Worm (Caenorhabditis elegans) whole organism, early embryonic: ENCODE data around the gene T16G1.7.

Source experiments
- B0310.2 ChIP-seq: sonication (generic microtip); optimal IDR thresholded peaks from 2 replicates; lab custom pipeline; 2016; ENCODE audit warnings: mild to moderate bottlenecking, missing genetic modification characterization, missing compliant biosample characterization
- F13C5.2 ChIP-seq: sonication (generic microtip); optimal IDR thresholded peaks from 2 replicates; lab custom pipeline; 2017; ENCODE audit warnings: mild to moderate bottlenecking, missing genetic modification characterization, inconsistent platforms, missing compliant biosample characterization
- aly-1 ChIP-seq: sonication (generic microtip); optimal IDR thresholded peaks from 2 replicates; lab custom pipeline; 2016; ENCODE audit warnings: missing genetic modification characterization, missing compliant biosample characterization
- ama-1 ChIP-seq: fragments of 150-350 bp; optimal IDR thresholded peaks from 2 replicates; lab custom pipeline; 2014
- ceh-13 ChIP-seq: fragments of 200-800 bp; sonication (Bioruptor generic); optimal IDR thresholded peaks from 2 replicates; lab custom pipeline; 2018; ENCODE audit warnings: mild to moderate bottlenecking, missing genetic modification characterization, missing compliant biosample characterization
- ceh-36 ChIP-seq: sonication (generic microtip); optimal IDR thresholded peaks from 2 replicates; lab custom pipeline; 2016; ENCODE audit warnings: missing genetic modification characterization, inconsistent platforms, missing compliant biosample characterization
- ets-7 ChIP-seq: sonication (generic microtip); optimal IDR thresholded peaks from 2 replicates; lab custom pipeline; 2016; ENCODE audit warnings: missing genotype, missing genetic modification characterization, missing compliant biosample characterization
- flt-1 ChIP-seq: fragments of 200-800 bp; sonication (Bioruptor generic); IDR thresholded peaks from 2 replicates; pipeline ENCODE4 v1.3.6; 2022; ENCODE audit warnings: missing genetic modification characterization, missing compliant biosample characterization
- hmbx-1 ChIP-seq: sonication (generic microtip); optimal IDR thresholded peaks from 2 replicates; lab custom pipeline; 2016; ENCODE audit warnings: mild to moderate bottlenecking, missing genetic modification characterization, missing compliant biosample characterization
- hmg-4 ChIP-seq: fragments of 200-800 bp; sonication (Bioruptor generic); optimal IDR thresholded peaks from 2 replicates; lab custom pipeline; 2018; ENCODE audit warnings: mild to moderate bottlenecking, missing genetic modification characterization, missing compliant biosample characterization
- hnd-1 ChIP-seq: sonication (generic microtip); optimal IDR thresholded peaks from 2 replicates; lab custom pipeline; 2016; ENCODE audit warnings: missing genetic modification characterization, missing compliant biosample characterization
- pes-1 ChIP-seq: fragments of 200-800 bp; sonication (Bioruptor generic); IDR thresholded peaks from 2 replicates; pipeline ENCODE4 v1.3.6; 2022; ENCODE audit warnings: missing genetic modification reagents, missing genetic modification characterization, missing compliant biosample characterization
- scrt-1 ChIP-seq: fragments of 200-800 bp; sonication (Bioruptor generic); IDR thresholded peaks from 2 replicates; pipeline ENCODE4 v1.3.6; 2022; ENCODE audit warnings: missing genetic modification characterization, missing compliant biosample characterization
- sea-1 ChIP-seq: fragments of 200-800 bp; sonication (Bioruptor generic); conservative IDR thresholded peaks from 2 replicates; pipeline ENCODE4 v1.3.6; 2022; ENCODE audit warnings: missing genetic modification characterization, missing compliant biosample characterization
- tbx-11 ChIP-seq: fragments of 200-800 bp; sonication (Bioruptor generic); IDR thresholded peaks from 2 replicates; pipeline ENCODE4 v1.3.6; 2022; ENCODE audit warnings: missing genetic modification characterization, missing compliant biosample characterization
- tbx-37 ChIP-seq: fragments of 200-800 bp; sonication (Bioruptor generic); conservative IDR thresholded peaks from 2 replicates; pipeline ENCODE4 v1.3.6; 2022; ENCODE audit warnings: missing genetic modification reagents, missing genetic modification characterization, missing compliant biosample characterization
- tra-4 ChIP-seq: sonication (generic microtip); optimal IDR thresholded peaks from 2 replicates; lab custom pipeline; 2017; ENCODE audit warnings: missing genetic modification characterization, missing compliant biosample characterization

T16G1.7 gene

ce11 chrV:12934976-12935375, at the start of gene T16G1.7:
T16G1.7 (minus strand) TSS chrV:12935112.
- TF ChIP-seq pes-1 (GFP tag; lab: Robert Waterston, UW) (no peak), ceh-36 (tag; lab: Kevin White, UChicago) (no peak), flt-1 (no peak), hmg-4 (GFP tag; lab: Kevin White, UChicago) (no peak), tbx-37 (GFP tag; lab: Robert Waterston, UW) (no peak), ceh-13 (no peak), sea-1 (no peak), aly-1 (no peak), ets-7 (tag; lab: Kevin White, UChicago) (no peak), ama-1 (lab: Kevin White, UChicago) (no peak), tra-4 (tag; lab: Kevin White, UChicago) (no peak)

ce11 chrV:12974047-12974446, 39.1 kb upstream of the T16G1.7 start:
- TF ChIP-seq scrt-1 (GFP tag; lab: Robert Waterston, UW) (no peak), hmbx-1 (tag; lab: Kevin White, UChicago) (no peak), flt-1 (no peak), tra-4 (tag; lab: Kevin White, UChicago) (no peak), ets-7 (tag; lab: Kevin White, UChicago) (no peak), ceh-36 (tag; lab: Kevin White, UChicago) (no peak), B0310.2 (tag; lab: Kevin White, UChicago) (no peak), ama-1 (lab: Kevin White, UChicago) (no peak), pes-1 (GFP tag; lab: Robert Waterston, UW) (no peak), ceh-13 (no peak), tbx-11 (GFP tag; lab: Robert Waterston, UW) (no peak), hmg-4 (GFP tag; lab: Kevin White, UChicago) (no peak), tbx-37 (GFP tag; lab: Robert Waterston, UW) (no peak), sea-1 (no peak), F13C5.2 (tag; lab: Kevin White, UChicago) (no peak), hnd-1 (tag; lab: Kevin White, UChicago) (no peak)

ce11 chrV:12970575-12971160, 35.8 kb upstream of the T16G1.7 start, which contains the start of gene pnn-1:
pnn-1 (plus strand) TSS chrV:12971110.
- TF ChIP-seq F13C5.2 (tag; lab: Kevin White, UChicago): no peak
- TF ChIP-seq ets-7 (tag; lab: Kevin White, UChicago): no peak
- TF ChIP-seq tra-4 (tag; lab: Kevin White, UChicago): no peak
- TF ChIP-seq hmg-4 (GFP tag; lab: Kevin White, UChicago): no peak
- TF ChIP-seq ceh-36 (tag; lab: Kevin White, UChicago): no peak
- TF ChIP-seq hmbx-1 (tag; lab: Kevin White, UChicago): no peak

- TF ChIP-seq hmg-4 (GFP tag; lab: Kevin White, UChicago) (no peak), tbx-11 (GFP tag; lab: Robert Waterston, UW) (no peak), ceh-36 (tag; lab: Kevin White, UChicago) (no peak), ama-1 (lab: Kevin White, UChicago) (no peak), ceh-13 (no peak)
These were observed 33.6 kb upstream of the T16G1.7 start, which contains the start of gene lin-46 for ce11 chrV:12968555-12968954. lin-46 (plus strand) TSS chrV:12968855.

ce11 chrV:12967925-12968327, 33.0 kb upstream of the T16G1.7 start, which contains the start of gene R186.8:
R186.8 (minus strand) TSS chrV:12967982.
- TF ChIP-seq F13C5.2 (tag; lab: Kevin White, UChicago) (peak; percentile 13), tbx-37 (GFP tag; lab: Robert Waterston, UW) (0 out of 2 replicates have a peak, but pooled peaks have one; percentile 28)

- no peak for TF ChIP-seq ceh-13
- TF ChIP-seq tbx-37 (GFP tag; lab: Robert Waterston, UW): no peak
- TF ChIP-seq B0310.2 (tag; lab: Kevin White, UChicago): no peak
- TF ChIP-seq tbx-11 (GFP tag; lab: Robert Waterston, UW): no peak
- no peak for TF ChIP-seq tra-4 (tag; lab: Kevin White, UChicago)
- TF ChIP-seq hmbx-1 (tag; lab: Kevin White, UChicago): no peak
- no peak for TF ChIP-seq ama-1 (lab: Kevin White, UChicago)
- TF ChIP-seq aly-1: no peak
- no peak for TF ChIP-seq ceh-36 (tag; lab: Kevin White, UChicago)
- no peak for TF ChIP-seq sea-1
- TF ChIP-seq F13C5.2 (tag; lab: Kevin White, UChicago): no peak
- TF ChIP-seq hmg-4 (GFP tag; lab: Kevin White, UChicago): no peak
- TF ChIP-seq hnd-1 (tag; lab: Kevin White, UChicago): no peak
- no peak for TF ChIP-seq ets-7 (tag; lab: Kevin White, UChicago)
- no peak for TF ChIP-seq flt-1
These were observed 32.2 kb upstream of the T16G1.7 start, which contains the start of gene R186.3 for ce11 chrV:12967110-12967509. R186.3 (minus strand) TSS chrV:12967210.

- no peak for TF ChIP-seq hmbx-1 (tag; lab: Kevin White, UChicago)
- no peak for TF ChIP-seq hnd-1 (tag; lab: Kevin White, UChicago)
- no peak for TF ChIP-seq tra-4 (tag; lab: Kevin White, UChicago)
- no peak for TF ChIP-seq flt-1
- TF ChIP-seq hmg-4 (GFP tag; lab: Kevin White, UChicago): no peak
- no peak for TF ChIP-seq scrt-1 (GFP tag; lab: Robert Waterston, UW)
- no peak for TF ChIP-seq ets-7 (tag; lab: Kevin White, UChicago)
- no peak for TF ChIP-seq F13C5.2 (tag; lab: Kevin White, UChicago)
- no peak for TF ChIP-seq tbx-11 (GFP tag; lab: Robert Waterston, UW)
- TF ChIP-seq ama-1 (lab: Kevin White, UChicago): no peak
- no peak for TF ChIP-seq aly-1
- TF ChIP-seq sea-1: no peak
- no peak for TF ChIP-seq B0310.2 (tag; lab: Kevin White, UChicago)
- no peak for TF ChIP-seq ceh-36 (tag; lab: Kevin White, UChicago)
- no peak for TF ChIP-seq pes-1 (GFP tag; lab: Robert Waterston, UW)
- TF ChIP-seq tbx-37 (GFP tag; lab: Robert Waterston, UW): no peak
- TF ChIP-seq ceh-13: no peak
These were observed 29.2 kb upstream of the T16G1.7 start, which contains the start of gene srd-35 for ce11 chrV:12964076-12964475. srd-35 (plus strand) TSS chrV:12964376.
